Fruit fly (Drosophila melanogaster) whole organism, embryonic: Measurements from ENCODE around the gene Acp32CD.

Experiments used
- Bdp1 ChIP-seq: fragments of 200-800 bp; sonication (Bioruptor generic); optimal IDR thresholded peaks from 3 replicates; lab custom pipeline; 2016; ENCODE audit warnings: missing biosample characterization, missing genetic modification characterization
- CG10462 ChIP-seq: fragments of 200-800 bp; sonication (Bioruptor generic); optimal IDR thresholded peaks from 2 replicates; lab custom pipeline; 2016; ENCODE audit warnings: missing biosample characterization, missing genetic modification characterization
- CG1233 ChIP-seq: fragments of 200-800 bp; sonication (Bioruptor generic); optimal IDR thresholded peaks from 4 replicates; lab custom pipeline; 2018; ENCODE audit warnings: missing biosample characterization, mild to moderate bottlenecking, missing genetic modification characterization
- CG13287 ChIP-seq: fragments of 200-800 bp; sonication (Bioruptor generic); IDR thresholded peaks from 2 replicates; pipeline ENCODE4 v1.3.6; 2022; ENCODE audit warnings: missing biosample characterization, missing genetic modification characterization; ENCODE audit not compliant: partially characterized antibody
- CG14014 ChIP-seq: fragments of 200-800 bp; sonication (Bioruptor generic); IDR thresholded peaks from 2 replicates; pipeline ENCODE4 v1.3.6; 2022; ENCODE audit warnings: missing biosample characterization, missing genetic modification characterization
- CG1603 ChIP-seq: fragments of 200-800 bp; sonication (Bioruptor generic); optimal IDR thresholded peaks from 2 replicates; lab custom pipeline; 2019; ENCODE audit warnings: missing biosample characterization, mild to moderate bottlenecking, missing genetic modification characterization, moderate library complexity
- CG2120 ChIP-seq: fragments of 200-800 bp; sonication (Bioruptor generic); optimal IDR thresholded peaks from 3 replicates; lab custom pipeline; 2016; ENCODE audit warnings: missing biosample characterization, missing genetic modification characterization
- CG31441 ChIP-seq: fragments of 200-800 bp; sonication (Bioruptor generic); IDR thresholded peaks from 2 replicates; pipeline ENCODE4 v1.3.6; 2022; ENCODE audit warnings: missing biosample characterization, missing genetic modification characterization
- CG4424 ChIP-seq: fragments of 200-800 bp; sonication (Bioruptor generic); optimal IDR thresholded peaks from 3 replicates; lab custom pipeline; 2016; ENCODE audit warnings: missing biosample characterization, missing genetic modification characterization
- CG6765 ChIP-seq: fragments of 200-800 bp; sonication (Bioruptor generic); optimal IDR thresholded peaks from 3 replicates; lab custom pipeline; 2017; ENCODE audit warnings: missing biosample characterization, mild to moderate bottlenecking, missing genetic modification characterization
- CG7839 ChIP-seq: fragments of 200-800 bp; sonication (Bioruptor generic); optimal IDR thresholded peaks from 3 replicates; lab custom pipeline; 2018; ENCODE audit warnings: missing biosample characterization, mild to moderate bottlenecking, missing genetic modification characterization, moderate library complexity
- CG8944 ChIP-seq: fragments of 200-800 bp; sonication (Bioruptor generic); optimal IDR thresholded peaks from 3 replicates; lab custom pipeline; 2016; ENCODE audit warnings: missing biosample characterization, missing genetic modification characterization
- CG9437 ChIP-seq: fragments of 200-800 bp; sonication (Bioruptor generic); optimal IDR thresholded peaks from 2 replicates; lab custom pipeline; 2018; ENCODE audit warnings: missing biosample characterization, mild to moderate bottlenecking, missing genetic modification characterization
- CG9727 ChIP-seq: fragments of 200-800 bp; sonication (Bioruptor generic); optimal IDR thresholded peaks from 3 replicates; lab custom pipeline; 2017; ENCODE audit warnings: missing biosample characterization, mild to moderate bottlenecking, missing genetic modification characterization
- CG9817 ChIP-seq: fragments of 200-800 bp; sonication (Bioruptor generic); optimal IDR thresholded peaks from 2 replicates; lab custom pipeline; 2018; ENCODE audit warnings: missing biosample characterization, mild to moderate bottlenecking, missing genetic modification characterization, moderate library complexity
- CTCF ChIP-seq: fragments of 200-800 bp; sonication (Bioruptor generic); optimal IDR thresholded peaks from 2 replicates; lab custom pipeline; 2017; ENCODE audit warnings: missing biosample characterization, mild to moderate bottlenecking, missing genetic modification characterization, moderate library complexity
- Dbx ChIP-seq: fragments of 200-800 bp; sonication (Bioruptor generic); IDR thresholded peaks from 3 replicates; pipeline ENCODE4 v1.3.6; 2022; ENCODE audit warnings: missing biosample characterization, missing genetic modification characterization
- Hey ChIP-seq: fragments of 200-800 bp; sonication (Bioruptor generic); optimal IDR thresholded peaks from 3 replicates; lab custom pipeline; 2018; ENCODE audit warnings: missing biosample characterization, mild to moderate bottlenecking, missing genetic modification characterization
- Kr ChIP-seq: fragments of 200-800 bp; sonication (Bioruptor generic); optimal IDR thresholded peaks from 2 replicates; lab custom pipeline; 2017; ENCODE audit warnings: missing biosample characterization, mild to moderate bottlenecking, missing genetic modification characterization
- PHDP ChIP-seq: fragments of 200-800 bp; sonication (Bioruptor generic); optimal IDR thresholded peaks from 3 replicates; lab custom pipeline; 2018; ENCODE audit warnings: missing biosample characterization, mild to moderate bottlenecking, missing genetic modification characterization, moderate library complexity
- Pdp1 ChIP-seq, 2 experiments: fragments of 200-800 bp; sonication (Bioruptor generic); optimal IDR thresholded peaks; 3 replicates each; lab custom pipeline; 2016; ENCODE audit warnings: missing biosample characterization in 2 of 2, missing genetic modification characterization in 2 of 2, mild to moderate bottlenecking in 1 of 2, moderate library complexity in 1 of 2
- ap ChIP-seq: fragments of 200-800 bp; sonication (Bioruptor generic); IDR thresholded peaks from 2 replicates; pipeline ENCODE4 v1.3.6; 2022; ENCODE audit warnings: missing biosample characterization, missing genetic modification characterization
- cg ChIP-seq: fragments of 200-800 bp; sonication (Bioruptor generic); optimal IDR thresholded peaks from 3 replicates; lab custom pipeline; 2019; ENCODE audit warnings: missing biosample characterization, mild to moderate bottlenecking, missing genetic modification characterization, moderate library complexity
- chinmo ChIP-seq: fragments of 200-800 bp; sonication (Bioruptor generic); IDR thresholded peaks from 4 replicates; pipeline ENCODE4 v1.3.6; 2022; ENCODE audit warnings: missing biosample characterization, missing genetic modification characterization; ENCODE audit not compliant: partially characterized antibody
- dysf ChIP-seq: fragments of 200-800 bp; sonication (Bioruptor generic); IDR thresholded peaks from 3 replicates; pipeline ENCODE4 v1.3.6; 2022; ENCODE audit warnings: missing biosample characterization, missing genetic modification characterization
- exex ChIP-seq: fragments of 200-800 bp; sonication (Bioruptor generic); optimal IDR thresholded peaks from 4 replicates; lab custom pipeline; 2018; ENCODE audit warnings: missing biosample characterization, mild to moderate bottlenecking, missing genetic modification characterization, moderate library complexity
- fu2 ChIP-seq: fragments of 200-800 bp; sonication (Bioruptor generic); optimal IDR thresholded peaks from 2 replicates; lab custom pipeline; 2016; ENCODE audit warnings: missing biosample characterization, missing genetic modification characterization
- gfzf ChIP-seq: fragments of 200-800 bp; sonication (Bioruptor generic); optimal IDR thresholded peaks from 2 replicates; lab custom pipeline; 2016; ENCODE audit warnings: missing biosample characterization, mild to moderate bottlenecking, missing genetic modification characterization, moderate library complexity
- grau ChIP-seq: fragments of 200-800 bp; optimal IDR thresholded peaks from 3 replicates; lab custom pipeline; 2019; ENCODE audit warnings: missing biosample characterization, mild to moderate bottlenecking, missing genetic modification characterization, moderate library complexity
- grn ChIP-seq: fragments of 200-800 bp; sonication (Bioruptor generic); optimal IDR thresholded peaks from 3 replicates; lab custom pipeline; 2017; ENCODE audit warnings: missing biosample characterization, missing genetic modification characterization
- h ChIP-seq: fragments of >200 bp; optimal IDR thresholded peaks from 2 replicates; lab custom pipeline; 2017
- jumu ChIP-seq: fragments of 200-800 bp; sonication (Bioruptor generic); optimal IDR thresholded peaks from 3 replicates; lab custom pipeline; 2016; ENCODE audit warnings: missing biosample characterization, missing genetic modification characterization
- klu ChIP-seq: fragments of 200-800 bp; sonication (Bioruptor generic); IDR thresholded peaks from 2 replicates; pipeline ENCODE4 v1.3.6; 2022; ENCODE audit warnings: missing biosample characterization, missing genetic modification characterization
- nerfin-1 ChIP-seq: fragments of 200-800 bp; sonication (Bioruptor generic); optimal IDR thresholded peaks from 3 replicates; lab custom pipeline; 2019; ENCODE audit warnings: missing biosample characterization, mild to moderate bottlenecking, missing genetic modification characterization, moderate library complexity
- nmo ChIP-seq: fragments of 200-800 bp; sonication (Bioruptor generic); optimal IDR thresholded peaks from 2 replicates; lab custom pipeline; 2018; ENCODE audit warnings: missing biosample characterization, mild to moderate bottlenecking, missing genetic modification characterization, moderate library complexity
- odd ChIP-seq: fragments of 200-800 bp; sonication (Bioruptor generic); optimal IDR thresholded peaks from 2 replicates; lab custom pipeline; 2017; ENCODE audit warnings: missing biosample characterization, mild to moderate bottlenecking, missing genetic modification characterization
- ro ChIP-seq: fragments of 200-800 bp; sonication (Bioruptor generic); IDR thresholded peaks from 2 replicates; pipeline ENCODE4 v1.3.6; 2022; ENCODE audit warnings: missing biosample characterization, missing genetic modification characterization
- run ChIP-seq: fragments of 200-800 bp; sonication (Bioruptor generic); optimal IDR thresholded peaks from 3 replicates; lab custom pipeline; 2018; ENCODE audit warnings: missing biosample characterization, mild to moderate bottlenecking, missing genetic modification characterization
- schlank ChIP-seq: fragments of 200-800 bp; sonication (Bioruptor generic); optimal IDR thresholded peaks from 2 replicates; lab custom pipeline; 2018; ENCODE audit warnings: missing biosample characterization, mild to moderate bottlenecking, missing genetic modification characterization
- stc ChIP-seq: fragments of 200-800 bp; sonication (Bioruptor generic); IDR thresholded peaks from 2 replicates; pipeline ENCODE4 v1.3.6; 2022; ENCODE audit warnings: missing biosample characterization, missing genetic modification characterization
- tgo ChIP-seq: fragments of 200-800 bp; sonication (Bioruptor generic); IDR thresholded peaks from 3 replicates; pipeline ENCODE4 v1.3.6; 2022; ENCODE audit warnings: missing biosample characterization, missing genetic modification characterization
- twi ChIP-seq: fragments of 200-800 bp; optimal IDR thresholded peaks from 2 replicates; lab custom pipeline; 2019; ENCODE audit warnings: missing biosample characterization, mild to moderate bottlenecking, missing genetic modification characterization, moderate library complexity

Gene Acp32CD

dm6 chr2L:11003925-11004673, 11.3 kb upstream of the Acp32CD start, which contains the start of gene RpL9 (continued):
- TF ChIP-seq exex (tag; lab: Kevin White, UChicago) (peak; percentile 42), tgo (peak; percentile 33; the same call in 1 of the 3 replicates), Kr (GFP tag; lab: Kevin White, UChicago) (no peak), Hey (no peak), nmo (GFP tag; lab: Kevin White, UChicago) (no peak), ro (GFP tag; lab: Robert Waterston, UW) (no peak), chinmo (no peak), Pdp1 (GFP tag; optimal IDR thresholded peaks at IDR 0.05; lab: Kevin White, UChicago) (peak; percentile 53 to 56), CG9727 (GFP tag; lab: Kevin White, UChicago) (peak; percentile 82), fu2 (GFP tag; lab: Kevin White, UChicago) (no peak), CG7839 (tag; lab: Kevin White, UChicago) (no peak), CG10462 (GFP tag; lab: Kevin White, UChicago) (no peak), CG9817 (tag; lab: Kevin White, UChicago) (no peak), Dbx (GFP tag; lab: Robert Waterston, UW) (no peak; the same call in 2 of the 3 replicates), odd (GFP tag; lab: Kevin White, UChicago) (peak; percentile 87), CG1603 (tag; lab: Kevin White, UChicago) (peak; percentile 75), CG13287 (GFP tag; lab: Robert Waterston, UW) (no peak; the same call in 1 of the 2 replicates), stc (GFP tag; lab: Robert Waterston, UW) (peak; percentile 67), run (tag; lab: Kevin White, UChicago) (no peak), cg (GFP tag; lab: Kevin White, UChicago) (no peak), schlank (tag; lab: Kevin White, UChicago) (peak; percentile 79), Bdp1 (GFP tag; lab: Kevin White, UChicago) (peak; percentile 17), h (lab: Kevin White, UChicago) (no peak), CG2120 (peak; percentile 3), CTCF (GFP tag; lab: Kevin White, UChicago) (peak; percentile 47), PHDP (tag; lab: Kevin White, UChicago) (peak; percentile 82), dysf (GFP tag; lab: Robert Waterston, UW) (no peak; the same call in 2 of the 3 replicates), klu (GFP tag; lab: Robert Waterston, UW) (no peak), CG8944 (peak; percentile 18), jumu (GFP tag; lab: Kevin White, UChicago) (no peak), CG9437 (peak; percentile 69), CG14014 (GFP tag; lab: Robert Waterston, UW) (peak; percentile 72; the same call in 1 of the 2 replicates), grau (tag; lab: Kevin White, UChicago) (no peak), CG31441 (GFP tag; lab: Robert Waterston, UW) (no peak; the same call in none of the 2 replicates), gfzf (GFP tag; lab: Kevin White, UChicago) (peak; percentile 72), twi (tag; lab: Kevin White, UChicago) (no peak), CG6765 (GFP tag; lab: Kevin White, UChicago) (peak; percentile 94), CG4424 (GFP tag; lab: Kevin White, UChicago) (peak; percentile 54), grn (GFP tag; lab: Kevin White, UChicago) (no peak), ap (peak; percentile 75), nerfin-1 (tag; lab: Kevin White, UChicago) (peak; percentile 70), CG1233 (GFP tag; lab: Kevin White, UChicago) (peak; percentile 83)
